Fruit fly (Drosophila melanogaster): Measurements from ENCODE around the gene Eip74EF.

Gene Eip74EF

dm6 chr3L:17513893-17514616 lies 105.1 kb downstream of the Eip74EF start, which contains the start of the genes U4-U6-60K and CG7564 (continued):
- TF ChIP-seq Xrp1 (GFP tag; IDR thresholded peaks at IDR 0.05) (peak; percentile 38), cwo (GFP tag; optimal IDR thresholded peaks at IDR 0.05) (no peak), Dip3 (GFP tag; optimal IDR thresholded peaks at IDR 0.05) (peak; percentile 53), BEAF-32 (GFP tag; optimal IDR thresholded peaks at IDR 0.05) (peak; percentile 99), Hand (GFP tag; optimal IDR thresholded peaks at IDR 0.05) (no peak), Stat92E (GFP tag; optimal IDR thresholded peaks at IDR 0.05) (no peak), Mrtf (GFP tag; IDR thresholded peaks at IDR 0.05) (peak; percentile 49; the same call in 1 of the 3 replicates), HmgZ (tag; optimal IDR thresholded peaks at IDR 0.05) (peak; percentile 61), CG12155 (GFP tag; optimal IDR thresholded peaks at IDR 0.05) (peak; percentile 77), Trl (optimal IDR thresholded peaks at IDR 0.05) (no peak), Trl (GFP tag; optimal IDR thresholded peaks at IDR 0.05) (peak; percentile 38), mld (GFP tag; IDR thresholded peaks at IDR 0.05; ENCODE audit: partially characterized antibody) (peak; percentile 95), Nf-YA (GFP tag; IDR thresholded peaks at IDR 0.05) (no peak), PHDP (tag; optimal IDR thresholded peaks at IDR 0.05) (peak; percentile 40), HmgD (GFP tag; optimal IDR thresholded peaks at IDR 0.05) (no peak), HLHmδ (GFP tag; optimal IDR thresholded peaks at IDR 0.05) (no peak), CG17568 (GFP tag; optimal IDR thresholded peaks at IDR 0.05) (no peak), Sry-β (GFP tag; optimal IDR thresholded peaks at IDR 0.05) (peak; percentile 82), CG6854 (GFP tag; optimal IDR thresholded peaks at IDR 0.05) (peak; percentile 23), luna (GFP tag; optimal IDR thresholded peaks at IDR 0.05) (no peak), Atf3 (GFP tag; optimal IDR thresholded peaks at IDR 0.05) (peak; percentile 38), CG16815 (GFP tag; optimal IDR thresholded peaks at IDR 0.05) (peak; percentile 76), sc (optimal IDR thresholded peaks at IDR 0.05) (no peak), sc (GFP tag; optimal IDR thresholded peaks at IDR 0.05) (peak; percentile 7), CG10321 (GFP tag; IDR thresholded peaks at IDR 0.05) (no peak), CG7839 (tag; optimal IDR thresholded peaks at IDR 0.05) (peak; percentile 60), Antp (GFP tag; optimal IDR thresholded peaks at IDR 0.05) (peak; percentile 53), az2 (GFP tag; optimal IDR thresholded peaks at IDR 0.05) (peak; percentile 43), phol (tag; optimal IDR thresholded peaks at IDR 0.05) (peak; percentile 79), dysf (GFP tag; IDR thresholded peaks at IDR 0.05) (peak; percentile 68; the same call in 1 of the 3 replicates), Tbp (GFP tag; optimal IDR thresholded peaks at IDR 0.05) (peak; percentile 27), CG12659 (GFP tag; optimal IDR thresholded peaks at IDR 0.05) (peak; percentile 82), HHEX (GFP tag; optimal IDR thresholded peaks at IDR 0.05) (peak; percentile 61), CG1024 (GFP tag; IDR thresholded peaks at IDR 0.05) (0 out of 2 replicates have a peak, but pooled peaks have one; percentile 34), HLH54F (GFP tag; optimal IDR thresholded peaks at IDR 0.05) (peak; percentile 53), al (GFP tag; IDR thresholded peaks at IDR 0.05) (peak; percentile 54), row (GFP tag; IDR thresholded peaks at IDR 0.05) (peak; percentile 91), dpn (GFP tag; optimal IDR thresholded peaks at IDR 0.05) (peak; percentile 48 to 63), lab (GFP tag; optimal IDR thresholded peaks at IDR 0.05) (peak; percentile 54), CG13775 (GFP tag; optimal IDR thresholded peaks at IDR 0.05) (peak; percentile 82), twi (tag; optimal IDR thresholded peaks at IDR 0.05) (peak; percentile 14), Ets97D (GFP tag; optimal IDR thresholded peaks at IDR 0.05) (peak; percentile 45), GATAe (GFP tag; conservative IDR thresholded peaks at IDR 0.05) (no peak), CG12219 (GFP tag; optimal IDR thresholded peaks at IDR 0.05) (no peak), repo (GFP tag; optimal IDR thresholded peaks at IDR 0.05) (no peak), chinmo (GFP tag; IDR thresholded peaks at IDR 0.05; ENCODE audit: partially characterized antibody) (peak; percentile 92; the same call in 3 of the 4 replicates), croc (GFP tag; conservative IDR thresholded peaks at IDR 0.05) (no peak), CG4730 (GFP tag; IDR thresholded peaks at IDR 0.05) (0 out of 2 replicates have a peak, but pooled peaks have one; percentile 11), CG15696 (tag; optimal IDR thresholded peaks at IDR 0.05) (peak; percentile 38)
